Worm (Caenorhabditis elegans): ENCODE data around the gene T12D8.9.

Gene T12D8.9

DNA sequence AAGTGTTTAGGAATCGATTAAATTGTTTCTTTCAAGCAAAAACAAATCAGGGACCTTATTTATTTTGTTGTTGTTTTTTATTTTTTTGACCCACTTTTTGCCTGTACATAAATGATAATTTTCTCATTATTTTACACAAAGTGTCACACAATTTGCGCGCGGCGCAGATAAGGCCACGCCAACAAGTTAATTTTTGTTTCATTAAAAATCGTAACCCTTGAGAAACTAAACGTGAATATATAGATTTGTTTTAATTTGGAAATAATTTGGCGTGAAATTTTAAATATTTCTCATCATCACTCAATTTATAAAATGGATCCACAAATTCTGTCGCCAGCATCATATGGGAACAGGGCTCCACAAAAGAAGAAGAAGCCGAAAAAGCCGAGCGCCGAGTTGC, 36.4 kb upstream of the T12D8.9 start, which contains the start of gene T05D4.5:
Gene T05D4.5 (plus strand): TSS at position 301 of the 400 bp plus-strand sequence.
- no peak for TF ChIP-seq flh-1 (GFP tag; optimal IDR thresholded peaks at IDR 0.05)
- TF ChIP-seq ceh-83 (GFP tag; optimal IDR thresholded peaks at IDR 0.05): no peak
- no peak for TF ChIP-seq elt-3 (tag; optimal IDR thresholded peaks at IDR 0.05)
- no peak for TF ChIP-seq nhr-12 (tag; optimal IDR thresholded peaks at IDR 0.05)
- no peak for TF ChIP-seq elt-1 (tag; optimal IDR thresholded peaks at IDR 0.05; ENCODE audit: borderline replicate concordance, insufficient read depth)
- TF ChIP-seq ham-2 (GFP tag; optimal IDR thresholded peaks at IDR 0.05): no peak
- no peak for TF ChIP-seq nhr-2 (tag; optimal IDR thresholded peaks at IDR 0.05)
- TF ChIP-seq sem-2 (GFP tag; optimal IDR thresholded peaks at IDR 0.05): no peak

DNA sequence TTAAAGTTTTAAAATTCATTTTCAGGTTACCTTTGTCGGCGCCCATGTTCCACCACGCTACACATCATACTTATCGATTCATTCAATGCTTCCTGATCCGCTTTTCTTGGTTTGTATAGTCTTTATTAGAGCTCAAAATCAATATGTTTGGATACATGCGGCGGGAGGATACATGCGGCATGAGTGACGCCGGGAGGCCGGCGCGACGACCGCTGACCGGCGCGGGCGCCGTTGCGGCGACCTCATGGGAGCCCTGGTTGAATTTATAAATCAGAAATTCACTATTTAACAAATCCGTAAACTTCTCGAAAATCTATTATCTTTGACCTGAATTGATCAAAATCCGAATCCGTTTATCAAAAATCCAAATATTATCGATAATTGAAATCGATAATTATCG, 35.2 kb upstream of the T12D8.9 start:
- TF ChIP-seq nhr-12 (tag; optimal IDR thresholded peaks at IDR 0.05): no peak
- TF ChIP-seq ceh-83 (GFP tag; optimal IDR thresholded peaks at IDR 0.05): peak; percentile 15

DNA sequence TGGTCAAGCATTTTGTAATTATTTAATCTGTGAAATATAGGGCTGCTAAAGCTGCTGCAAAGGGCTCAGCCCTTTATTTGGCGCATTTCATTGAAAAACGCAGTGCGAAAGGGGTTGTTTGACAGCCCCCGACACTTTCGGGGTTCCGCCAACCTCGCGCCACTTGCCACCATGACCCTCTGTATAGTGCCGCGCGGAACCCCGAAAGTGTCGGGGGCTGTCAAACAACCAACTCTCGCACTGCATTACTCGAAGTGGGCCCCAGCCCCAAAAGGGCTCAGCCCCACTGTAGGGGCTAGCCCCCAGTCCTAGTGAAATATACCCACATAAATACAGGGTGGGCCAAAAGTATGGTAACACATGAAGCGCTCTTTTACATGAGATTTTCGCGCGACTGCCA, 16.6 kb upstream of the T12D8.9 start:
- TF ChIP-seq ztf-11 (tag; optimal IDR thresholded peaks at IDR 0.05): no peak
- TF ChIP-seq pha-4 (tag; optimal IDR thresholded peaks at IDR 0.05): no peak
- TF ChIP-seq ceh-43 (GFP tag; optimal IDR thresholded peaks at IDR 0.05): no peak
- no peak for TF ChIP-seq unc-62 (GFP tag; optimal IDR thresholded peaks at IDR 0.05)
- no peak for TF ChIP-seq ces-1 (GFP tag; optimal IDR thresholded peaks at IDR 0.05)
- TF ChIP-seq nhr-12 (tag; optimal IDR thresholded peaks at IDR 0.05): no peak
- no peak for TF ChIP-seq mab-5 (tag; optimal IDR thresholded peaks at IDR 0.05)
- TF ChIP-seq bed-3 (GFP tag; optimal IDR thresholded peaks at IDR 0.05): no peak
- TF ChIP-seq snpc-4 (tag; optimal IDR thresholded peaks at IDR 0.05): no peak
- TF ChIP-seq unc-39 (tag; optimal IDR thresholded peaks at IDR 0.05): no peak
- no peak for TF ChIP-seq nhr-2 (tag; optimal IDR thresholded peaks at IDR 0.05)
- no peak for TF ChIP-seq tbx-8 (GFP tag; optimal IDR thresholded peaks at IDR 0.05)
- TF ChIP-seq ham-2 (GFP tag; optimal IDR thresholded peaks at IDR 0.05): no peak
- TF ChIP-seq hlh-1 (tag; optimal IDR thresholded peaks at IDR 0.05): no peak
- no peak for TF ChIP-seq nhr-237 (tag; optimal IDR thresholded peaks at IDR 0.05)
- no peak for TF ChIP-seq mls-2 (tag; optimal IDR thresholded peaks at IDR 0.05)
- TF ChIP-seq lin-32 (GFP tag; optimal IDR thresholded peaks at IDR 0.05): no peak

DNA sequence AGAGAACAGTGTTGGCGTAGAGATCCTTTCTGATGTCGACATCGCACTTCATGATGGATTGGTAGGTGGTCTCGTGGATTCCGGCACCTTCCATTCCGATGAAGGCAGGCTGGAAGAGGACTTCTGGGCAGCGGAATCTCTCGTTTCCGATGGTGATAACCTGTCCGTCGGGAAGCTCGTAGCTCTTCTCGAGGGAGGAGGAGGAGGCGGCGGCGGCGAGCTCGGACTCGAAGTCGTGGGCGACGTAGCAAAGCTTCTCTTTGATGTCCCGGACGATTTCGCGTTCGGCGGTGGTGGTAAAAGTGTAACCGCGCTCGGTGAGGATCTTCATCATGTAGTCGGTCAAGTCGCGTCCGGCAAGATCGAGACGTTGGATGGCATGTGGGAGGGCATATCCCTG, 12.1 kb upstream of the T12D8.9 start:
- TF ChIP-seq snpc-4 (tag; optimal IDR thresholded peaks at IDR 0.05) (no peak), ztf-11 (tag; optimal IDR thresholded peaks at IDR 0.05) (no peak), flh-1 (GFP tag; optimal IDR thresholded peaks at IDR 0.05) (no peak), ces-1 (GFP tag; optimal IDR thresholded peaks at IDR 0.05) (no peak), drap-1 (GFP tag; optimal IDR thresholded peaks at IDR 0.05) (no peak), ceh-43 (GFP tag; optimal IDR thresholded peaks at IDR 0.05) (no peak)

DNA sequence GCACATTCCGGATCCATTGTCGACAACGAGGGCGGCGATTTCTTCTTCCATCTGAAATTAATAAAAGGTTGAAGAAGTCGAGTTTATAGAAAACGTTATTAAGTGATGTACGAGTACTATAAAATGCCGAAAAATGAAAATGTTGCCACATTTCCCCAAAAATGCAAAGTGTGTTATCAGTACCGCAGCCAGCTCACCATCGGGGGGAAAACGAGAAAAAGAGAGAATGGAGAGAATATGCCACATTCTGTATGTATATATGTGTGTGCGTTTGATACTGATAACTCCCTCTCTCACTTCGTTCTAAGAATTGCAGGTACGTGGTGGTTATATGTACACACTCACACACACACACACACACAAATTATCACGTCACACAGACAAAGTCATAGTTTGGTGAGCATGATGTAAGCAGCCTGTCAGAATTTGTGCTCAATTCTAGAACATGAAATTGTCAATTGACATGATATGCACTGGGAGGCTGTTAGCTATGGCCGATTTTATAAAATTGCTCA, 10.8 kb upstream of the T12D8.9 start, which contains the start of gene act-5:
Gene act-5 (minus strand): TSS at position 51 of the 515 bp plus-strand sequence.
- TF ChIP-seq elt-3 (tag; optimal IDR thresholded peaks at IDR 0.05) (no peak), elt-1 (tag; optimal IDR thresholded peaks at IDR 0.05; ENCODE audit: borderline replicate concordance, insufficient read depth) (no peak), M03D4.4 (tag; optimal IDR thresholded peaks at IDR 0.05) (no peak), mls-2 (tag; optimal IDR thresholded peaks at IDR 0.05) (no peak), zip-8 (tag; optimal IDR thresholded peaks at IDR 0.05) (no peak)

DNA sequence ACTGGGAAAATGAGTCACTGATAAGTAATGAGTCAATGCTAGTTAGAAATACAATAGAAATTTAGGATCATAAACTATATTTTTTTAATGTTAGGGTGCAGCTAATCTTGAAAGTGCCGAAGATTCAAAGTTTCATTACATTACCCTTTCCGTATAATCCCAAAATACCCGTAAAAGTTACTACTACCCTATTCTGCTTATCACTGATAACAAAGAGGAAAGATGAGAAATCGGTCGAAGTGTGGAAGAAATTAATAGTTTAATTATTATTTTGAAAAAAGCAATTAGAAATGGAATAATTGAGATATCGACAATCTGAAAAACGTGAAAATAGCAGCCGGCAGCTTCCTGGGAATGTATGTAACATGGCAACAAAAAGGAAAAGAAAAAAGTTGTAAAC, 10.0 kb upstream of the T12D8.9 start:
- TF ChIP-seq ztf-11 (tag; optimal IDR thresholded peaks at IDR 0.05): no peak

DNA sequence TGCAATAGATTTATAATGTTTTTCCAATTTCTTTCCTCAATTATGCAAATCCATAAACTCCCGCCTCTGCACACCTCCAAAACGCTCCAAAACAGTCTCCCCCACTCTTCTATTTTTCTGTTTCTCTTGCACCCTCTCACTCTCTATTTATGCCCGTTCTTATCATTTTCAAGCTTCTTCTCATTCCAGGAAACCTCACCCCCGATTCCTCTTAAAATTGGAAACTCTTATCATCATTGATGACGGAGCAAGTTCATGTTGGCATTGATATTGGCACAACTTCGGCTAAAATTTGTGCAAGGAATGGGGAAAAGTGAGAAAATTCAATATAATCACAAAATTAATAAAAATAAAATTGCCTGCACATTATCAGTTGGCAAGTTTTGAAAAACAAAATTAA, 9.1 kb upstream of the T12D8.9 start, which contains the start of gene shpk-1:
Gene shpk-1 (plus strand): TSS at position 188 of the 400 bp plus-strand sequence.
- TF ChIP-seq sem-2 (GFP tag; optimal IDR thresholded peaks at IDR 0.05): no peak
- TF ChIP-seq unc-120 (tag; optimal IDR thresholded peaks at IDR 0.05; ENCODE audit: poor library complexity, severe bottlenecking): no peak
- no peak for TF ChIP-seq nhr-2 (tag; optimal IDR thresholded peaks at IDR 0.05)
- no peak for TF ChIP-seq lin-32 (GFP tag; optimal IDR thresholded peaks at IDR 0.05)
- no peak for TF ChIP-seq nhr-76 (tag; optimal IDR thresholded peaks at IDR 0.05)
- TF ChIP-seq ztf-11 (tag; optimal IDR thresholded peaks at IDR 0.05): no peak
- no peak for TF ChIP-seq nhr-28 (tag; optimal IDR thresholded peaks at IDR 0.05)
- TF ChIP-seq tbx-8 (GFP tag; optimal IDR thresholded peaks at IDR 0.05): no peak
- TF ChIP-seq cnd-1 (tag; optimal IDR thresholded peaks at IDR 0.05): no peak
- no peak for TF ChIP-seq snpc-4 (tag; optimal IDR thresholded peaks at IDR 0.05)
- TF ChIP-seq blmp-1 (tag; optimal IDR thresholded peaks at IDR 0.05): no peak
- no peak for TF ChIP-seq lin-13 (tag; optimal IDR thresholded peaks at IDR 0.05)

Data from whole organism, mixed stage, embryonic.